Fruit fly (Drosophila melanogaster) whole organism, pupa: ENCODE results near the gene CG32284.

Experiments
- CG10348 ChIP-seq: fragments of 200-800 bp; sonication (Bioruptor generic); IDR thresholded peaks from 2 replicates; pipeline ENCODE4 v1.3.6; 2022; ENCODE audit warnings: missing biosample characterization, missing genetic modification characterization
- CG13204 ChIP-seq: fragments of 200-800 bp; sonication (Bioruptor generic); optimal IDR thresholded peaks from 2 replicates; lab custom pipeline; 2018; ENCODE audit warnings: missing biosample characterization, mild to moderate bottlenecking, missing genetic modification characterization, moderate library complexity
- CG14655 ChIP-seq: fragments of 200-800 bp; sonication (Bioruptor generic); optimal IDR thresholded peaks from 3 replicates; lab custom pipeline; 2017; ENCODE audit warnings: mild to moderate bottlenecking, missing biosample characterization, missing genetic modification reagents, missing genetic modification characterization
- CG32121 ChIP-seq: fragments of 200-800 bp; sonication (Bioruptor generic); IDR thresholded peaks from 2 replicates; pipeline ENCODE4 v1.3.6; 2022; ENCODE audit warnings: missing biosample characterization, missing genetic modification characterization
- CG34367 ChIP-seq: fragments of 200-800 bp; sonication (Bioruptor generic); optimal IDR thresholded peaks from 2 replicates; lab custom pipeline; 2018; ENCODE audit warnings: missing biosample characterization, mild to moderate bottlenecking, missing genetic modification characterization
- CG4496 ChIP-seq: fragments of 200-800 bp; sonication (Bioruptor generic); IDR thresholded peaks from 3 replicates; pipeline ENCODE4 v1.3.6; 2022; ENCODE audit warnings: missing biosample characterization, missing genetic modification characterization
- CG8159 ChIP-seq: fragments of 200-800 bp; sonication (Bioruptor generic); optimal IDR thresholded peaks from 3 replicates; lab custom pipeline; 2018; ENCODE audit warnings: missing biosample characterization, mild to moderate bottlenecking, missing genetic modification characterization, moderate library complexity
- CG8301 ChIP-seq: fragments of 200-800 bp; sonication (Bioruptor generic); optimal IDR thresholded peaks from 2 replicates; lab custom pipeline; 2018; ENCODE audit warnings: missing biosample characterization, mild to moderate bottlenecking, missing genetic modification characterization
- D1 ChIP-seq: fragments of 200-800 bp; sonication (Bioruptor generic); optimal IDR thresholded peaks from 2 replicates; lab custom pipeline; 2018; ENCODE audit warnings: missing biosample characterization, mild to moderate bottlenecking, missing genetic modification characterization, moderate library complexity
- EcR ChIP-seq: fragments of 200-800 bp; sonication (Bioruptor generic); optimal IDR thresholded peaks from 3 replicates; lab custom pipeline; 2019; ENCODE audit warnings: missing biosample characterization, missing genetic modification characterization, mild to moderate bottlenecking, moderate library complexity, missing genetic modification reagents
- Pif1B ChIP-seq: fragments of 200-800 bp; sonication (Bioruptor generic); optimal IDR thresholded peaks from 3 replicates; lab custom pipeline; 2016; ENCODE audit warnings: missing biosample characterization, missing genetic modification characterization
- fd96Ca ChIP-seq: fragments of 200-800 bp; sonication (Bioruptor generic); IDR thresholded peaks from 3 replicates; pipeline ENCODE4 v1.3.6; 2022; ENCODE audit warnings: missing biosample characterization, missing genetic modification characterization
- rn ChIP-seq: fragments of 200-800 bp; sonication (Bioruptor generic); IDR thresholded peaks from 2 replicates; pipeline ENCODE4 v1.3.6; 2022; ENCODE audit warnings: missing biosample characterization, missing genetic modification characterization

- TF ChIP-seq D1 (no peak), CG10348 (no peak), CG4496 (GFP tag; lab: Robert Waterston, UW) (peak; percentile 54; the same call in 2 of the 3 replicates), CG14655 (GFP tag; lab: Kevin White, UChicago) (no peak), fd96Ca (GFP tag; lab: Robert Waterston, UW) (peak; percentile 77; the same call in 2 of the 3 replicates), CG13204 (GFP tag; lab: Kevin White, UChicago) (no peak), CG34367 (tag; lab: Kevin White, UChicago) (peak; percentile 50), rn (GFP tag; lab: Robert Waterston, UW) (0 out of 2 replicates have a peak, but pooled peaks have one; percentile 32), CG32121 (GFP tag; lab: Robert Waterston, UW) (peak; percentile 76), CG8301 (tag; lab: Kevin White, UChicago) (no peak), EcR (GFP tag; lab: Kevin White, UChicago) (peak; percentile 35), Pif1B (GFP tag; lab: Kevin White, UChicago) (no peak), CG8159 (tag; lab: Kevin White, UChicago) (no peak)
Observed at dm6 chr3L:3198447-3199402, 12.3 kb downstream of the CG32284 start, which contains the start of the genes CG32276 and gry.
